Worm (Caenorhabditis elegans): ENCODE results near the gene Y39H10B.3.

- no peak for TF ChIP-seq zip-8 (tag; optimal IDR thresholded peaks at IDR 0.05)
- TF ChIP-seq ceh-83 (GFP tag; optimal IDR thresholded peaks at IDR 0.05) = no peak
- no peak for TF ChIP-seq blmp-1 (tag; optimal IDR thresholded peaks at IDR 0.05)
- TF ChIP-seq hlh-1 (tag; optimal IDR thresholded peaks at IDR 0.05) = no peak
- TF ChIP-seq sem-2 (GFP tag; optimal IDR thresholded peaks at IDR 0.05) = no peak
- TF ChIP-seq unc-62 (GFP tag; optimal IDR thresholded peaks at IDR 0.05) = no peak
- TF ChIP-seq ces-1 (GFP tag; optimal IDR thresholded peaks at IDR 0.05) = no peak
- TF ChIP-seq lsy-2 (tag; optimal IDR thresholded peaks at IDR 0.05) = no peak
- no peak for TF ChIP-seq ztf-11 (tag; optimal IDR thresholded peaks at IDR 0.05)
- TF ChIP-seq elt-3 (tag; optimal IDR thresholded peaks at IDR 0.05) = no peak
- no peak for TF ChIP-seq pha-4 (tag; optimal IDR thresholded peaks at IDR 0.05)
- TF ChIP-seq nhr-28 (tag; optimal IDR thresholded peaks at IDR 0.05) = no peak
- TF ChIP-seq tbx-8 (GFP tag; optimal IDR thresholded peaks at IDR 0.05) = no peak
Measured at ce11 chrV:3647862-3648261, 22.7 kb upstream of the Y39H10B.3 start, which contains the start of gene F59B1.10.
